Worm (Caenorhabditis elegans) whole organism, midembryonic: ENCODE measurements around the gene dig-1.

Experiments
- klf-2 ChIP-seq: fragments of 200-800 bp; sonication (Bioruptor generic); conservative IDR thresholded peaks from 2 replicates; pipeline ENCODE4 v1.3.6; 2022; ENCODE audit warnings: missing genetic modification reagents, missing genetic modification characterization, missing compliant biosample characterization
- tab-1 ChIP-seq: fragments of 200-800 bp; sonication (Bioruptor generic); IDR thresholded peaks from 2 replicates; pipeline ENCODE4 v1.3.6; 2022; ENCODE audit warnings: missing genetic modification characterization, missing compliant biosample characterization
- ztf-29 ChIP-seq: fragments of 200-800 bp; sonication (Bioruptor generic); IDR thresholded peaks from 2 replicates; pipeline ENCODE4 v1.3.6; 2022; ENCODE audit warnings: missing genetic modification reagents, missing genetic modification characterization, missing compliant biosample characterization

- no peak for TF ChIP-seq ztf-29
- TF ChIP-seq tab-1 (GFP tag; lab: Robert Waterston, UW) = no peak
- TF ChIP-seq klf-2 (GFP tag; lab: Robert Waterston, UW) = no peak
Observed at ce11 chrIII:6723089-6723488, 23.0 kb upstream of the dig-1 start, which contains the start of gene F37A4.1.
